Worm (Caenorhabditis elegans): Measurements from ENCODE around the gene C09E7.10.
A peak's percentile ranks its signal among the peaks of the same experiment; 100 is the strongest.

The C09E7.10 gene

ce11 chrIII:6525557-6525956, 5.7 kb upstream of the C09E7.10 start, which contains the start of gene oig-1:
TSS of gene oig-1 (minus strand) at chrIII:6525657.
- TF ChIP-seq alr-1 (tag; optimal IDR thresholded peaks at IDR 0.05) (no peak), peb-1 (tag; optimal IDR thresholded peaks at IDR 0.05) (no peak), mbf-1 (tag; optimal IDR thresholded peaks at IDR 0.05) (no peak), nhr-6 (tag; optimal IDR thresholded peaks at IDR 0.05) (no peak), mdl-1 (tag; optimal IDR thresholded peaks at IDR 0.05) (no peak), egl-27 (tag; optimal IDR thresholded peaks at IDR 0.05) (no peak), sma-9 (GFP tag; optimal IDR thresholded peaks at IDR 0.05) (no peak), sma-9 (tag; optimal IDR thresholded peaks at IDR 0.05) (no peak), nhr-21 (tag; optimal IDR thresholded peaks at IDR 0.05) (no peak), fos-1 (tag; optimal IDR thresholded peaks at IDR 0.05) (no peak)

ce11 chrIII:6514673-6515072, 5.2 kb downstream of the C09E7.10 start, which contains the start of gene acr-5:
TSS of gene acr-5 (minus strand) at chrIII:6514773.
- TF ChIP-seq elt-1 (tag; optimal IDR thresholded peaks at IDR 0.05) (no peak), skn-1 (tag; optimal IDR thresholded peaks at IDR 0.05) (no peak), lin-11 (tag; optimal IDR thresholded peaks at IDR 0.05) (no peak), ZK546.5 (tag; optimal IDR thresholded peaks at IDR 0.05) (no peak), alr-1 (tag; optimal IDR thresholded peaks at IDR 0.05) (no peak), nhr-11 (tag; optimal IDR thresholded peaks at IDR 0.05) (no peak), gmeb-1 (tag; optimal IDR thresholded peaks at IDR 0.05) (no peak), fos-1 (tag; optimal IDR thresholded peaks at IDR 0.05) (no peak), unc-62 (GFP tag; optimal IDR thresholded peaks at IDR 0.05) (no peak), lsy-2 (tag; optimal IDR thresholded peaks at IDR 0.05) (no peak), snpc-4 (tag; optimal IDR thresholded peaks at IDR 0.05) (no peak), nhr-77 (tag; optimal IDR thresholded peaks at IDR 0.05) (no peak), sem-4 (tag; optimal IDR thresholded peaks at IDR 0.05) (no peak), ztf-11 (tag; optimal IDR thresholded peaks at IDR 0.05) (no peak), mdl-1 (tag; optimal IDR thresholded peaks at IDR 0.05) (no peak), nhr-10 (tag; optimal IDR thresholded peaks at IDR 0.05) (no peak), nhr-21 (tag; optimal IDR thresholded peaks at IDR 0.05) (no peak), zag-1 (tag; optimal IDR thresholded peaks at IDR 0.05) (no peak)

- TF ChIP-seq sma-3 (GFP tag; optimal IDR thresholded peaks at IDR 0.05) = no peak
- no peak for TF ChIP-seq ceh-82 (tag; optimal IDR thresholded peaks at IDR 0.05)
- peak; percentile 25 for TF ChIP-seq nhr-25 (tag; optimal IDR thresholded peaks at IDR 0.05)
- TF ChIP-seq lsy-2 (tag; optimal IDR thresholded peaks at IDR 0.05) = peak in 1 of 2 experiments; percentile 48
- no peak for TF ChIP-seq nhr-6 (tag; optimal IDR thresholded peaks at IDR 0.05)
- TF ChIP-seq sma-9 (GFP tag; optimal IDR thresholded peaks at IDR 0.05) = peak; percentile 56
- TF ChIP-seq sma-9 (tag; optimal IDR thresholded peaks at IDR 0.05) = no peak
- no peak for TF ChIP-seq crh-2 (tag; optimal IDR thresholded peaks at IDR 0.05)
- peak; percentile 31 for TF ChIP-seq nhr-21 (tag; optimal IDR thresholded peaks at IDR 0.05)
These were observed 10.5 kb downstream of the C09E7.10 start for ce11 chrIII:6509301-6509700.

- TF ChIP-seq sma-9 (GFP tag; optimal IDR thresholded peaks at IDR 0.05) = peak; percentile 11
- no peak for TF ChIP-seq sma-9 (tag; optimal IDR thresholded peaks at IDR 0.05)
- TF ChIP-seq ama-1 (optimal IDR thresholded peaks at IDR 0.05) = no peak
- no peak for TF ChIP-seq unc-62 (GFP tag; optimal IDR thresholded peaks at IDR 0.05)
These were observed 11.5 kb downstream of the C09E7.10 start for ce11 chrIII:6508327-6508726.

- no peak for TF ChIP-seq C34F6.9 (tag; optimal IDR thresholded peaks at IDR 0.05)
These were observed 12.0 kb downstream of the C09E7.10 start, which contains the start of gene F23F12.12 for ce11 chrIII:6507832-6508231. TSS of gene F23F12.12 (plus strand) at chrIII:6508132.

- TF ChIP-seq fos-1 (tag; optimal IDR thresholded peaks at IDR 0.05) (peak; percentile 22), nhr-237 (tag; optimal IDR thresholded peaks at IDR 0.05) (no peak), ZK546.5 (tag; optimal IDR thresholded peaks at IDR 0.05) (no peak)
These were observed 19.8 kb downstream of the C09E7.10 start, which contains the start of gene F23F12.3 for ce11 chrIII:6500032-6500564. TSS of gene F23F12.3 (plus strand) at chrIII:6500514.

ce11 chrIII:6499102-6499501, 20.7 kb downstream of the C09E7.10 start:
- TF ChIP-seq gmeb-1 (tag; optimal IDR thresholded peaks at IDR 0.05) (no peak), fos-1 (tag; optimal IDR thresholded peaks at IDR 0.05) (no peak), R02D3.7 (tag; optimal IDR thresholded peaks at IDR 0.05) (no peak), mdl-1 (tag; optimal IDR thresholded peaks at IDR 0.05) (no peak), elt-1 (tag; optimal IDR thresholded peaks at IDR 0.05) (no peak), ztf-11 (tag; optimal IDR thresholded peaks at IDR 0.05) (no peak), ZK546.5 (tag; optimal IDR thresholded peaks at IDR 0.05) (no peak), nhr-11 (tag; optimal IDR thresholded peaks at IDR 0.05) (no peak), crh-2 (tag; optimal IDR thresholded peaks at IDR 0.05) (no peak), peb-1 (tag; optimal IDR thresholded peaks at IDR 0.05) (no peak), sem-4 (tag; optimal IDR thresholded peaks at IDR 0.05) (no peak), dmd-4 (tag; optimal IDR thresholded peaks at IDR 0.05) (no peak), nhr-23 (tag; optimal IDR thresholded peaks at IDR 0.05) (no peak), sma-3 (GFP tag; optimal IDR thresholded peaks at IDR 0.05) (no peak)

All from whole organism, L2 larva.